Fruit fly (Drosophila melanogaster) whole organism, adult: ENCODE data around the gene CG33912.

Source experiments
- CG11617 ChIP-seq: fragments of 200-800 bp; sonication (Bioruptor generic); optimal IDR thresholded peaks from 2 replicates; lab custom pipeline; 2017; ENCODE audit warnings: mild to moderate bottlenecking, missing biosample characterization, missing genetic modification reagents, missing genetic modification characterization
- CG12768 ChIP-seq: fragments of 200-800 bp; sonication (Bioruptor generic); optimal IDR thresholded peaks from 2 replicates; lab custom pipeline; 2017; ENCODE audit warnings: missing biosample characterization, missing genetic modification characterization, mild to moderate bottlenecking, moderate library complexity, missing genetic modification reagents
- CG14711 ChIP-seq: fragments of 200-800 bp; sonication (Bioruptor generic); optimal IDR thresholded peaks from 2 replicates; lab custom pipeline; 2018; ENCODE audit warnings: missing biosample characterization, mild to moderate bottlenecking, missing genetic modification characterization, moderate library complexity
- CG1620 ChIP-seq: fragments of 200-800 bp; sonication (Bioruptor generic); optimal IDR thresholded peaks from 2 replicates; lab custom pipeline; 2016; ENCODE audit warnings: missing biosample characterization, missing genetic modification characterization
- CG33017 ChIP-seq: fragments of 200-800 bp; sonication (Bioruptor generic); optimal IDR thresholded peaks from 2 replicates; lab custom pipeline; 2018; ENCODE audit warnings: missing biosample characterization, mild to moderate bottlenecking, missing genetic modification characterization, moderate library complexity
- CG5204 ChIP-seq: fragments of 200-800 bp; sonication (Bioruptor generic); optimal IDR thresholded peaks from 2 replicates; lab custom pipeline; 2016; ENCODE audit warnings: missing biosample characterization, missing genetic modification characterization
- CG7045 ChIP-seq: fragments of 200-800 bp; sonication (Bioruptor generic); optimal IDR thresholded peaks from 2 replicates; lab custom pipeline; 2017; ENCODE audit warnings: missing biosample characterization, mild to moderate bottlenecking, missing genetic modification characterization
- CG7101 ChIP-seq: fragments of 200-800 bp; sonication (Bioruptor generic); optimal IDR thresholded peaks from 2 replicates; lab custom pipeline; 2018; ENCODE audit warnings: missing biosample characterization, mild to moderate bottlenecking, missing genetic modification characterization, moderate library complexity
- Clk ChIP-seq: fragments of 200-800 bp; sonication (Bioruptor generic); optimal IDR thresholded peaks from 2 replicates; lab custom pipeline; 2017; ENCODE audit warnings: missing biosample characterization, missing genetic modification characterization
- Crg-1 ChIP-seq: fragments of 200-800 bp; sonication (Bioruptor generic); optimal IDR thresholded peaks from 2 replicates; lab custom pipeline; 2016; ENCODE audit warnings: missing biosample characterization, missing genetic modification characterization
- Hr96 ChIP-seq: fragments of 200-800 bp; sonication (Bioruptor generic); optimal IDR thresholded peaks from 2 replicates; lab custom pipeline; 2016; ENCODE audit warnings: missing biosample characterization, missing genetic modification characterization
- Mnt ChIP-seq: fragments of 200-800 bp; sonication (Bioruptor generic); optimal IDR thresholded peaks from 2 replicates; lab custom pipeline; 2016; ENCODE audit warnings: missing biosample characterization, mild to moderate bottlenecking, missing genetic modification characterization
- bab1 ChIP-seq: fragments of 200-800 bp; sonication (Bioruptor generic); optimal IDR thresholded peaks from 3 replicates; lab custom pipeline; 2019; ENCODE audit warnings: missing biosample characterization, mild to moderate bottlenecking, missing genetic modification characterization, moderate library complexity
- cic ChIP-seq: fragments of 200-800 bp; sonication (Bioruptor generic); optimal IDR thresholded peaks from 2 replicates; lab custom pipeline; 2017; ENCODE audit warnings: missing biosample characterization, mild to moderate bottlenecking, missing genetic modification characterization, moderate library complexity
- cnc ChIP-seq, 2 experiments: fragments of >200 bp; optimal IDR thresholded peaks; 2 replicates each; lab custom pipeline; 2017
- kay ChIP-seq: fragments of 200-800 bp; sonication (Bioruptor generic); peaks from one replicate; lab custom pipeline; 2016; ENCODE audit warnings: missing biosample characterization, missing genetic modification characterization, borderline replicate concordance
- ovo ChIP-seq: fragments of 200-800 bp; sonication (Bioruptor generic); optimal IDR thresholded peaks from 2 replicates; lab custom pipeline; 2016; ENCODE audit warnings: missing biosample characterization, missing genetic modification characterization
- pad ChIP-seq: fragments of 200-800 bp; sonication (Bioruptor generic); optimal IDR thresholded peaks from 3 replicates; lab custom pipeline; 2017; ENCODE audit warnings: missing biosample characterization, missing genetic modification characterization, mild to moderate bottlenecking, moderate library complexity, missing genetic modification reagents
- tj ChIP-seq: fragments of 200-800 bp; sonication (Bioruptor generic); optimal IDR thresholded peaks from 3 replicates; lab custom pipeline; 2017; ENCODE audit warnings: missing biosample characterization, mild to moderate bottlenecking, missing genetic modification characterization, moderate library complexity
- toe ChIP-seq: fragments of 200-800 bp; sonication (Bioruptor generic); optimal IDR thresholded peaks from 2 replicates; lab custom pipeline; 2016; ENCODE audit warnings: missing biosample characterization, missing genetic modification characterization

Gene CG33912

DNA sequence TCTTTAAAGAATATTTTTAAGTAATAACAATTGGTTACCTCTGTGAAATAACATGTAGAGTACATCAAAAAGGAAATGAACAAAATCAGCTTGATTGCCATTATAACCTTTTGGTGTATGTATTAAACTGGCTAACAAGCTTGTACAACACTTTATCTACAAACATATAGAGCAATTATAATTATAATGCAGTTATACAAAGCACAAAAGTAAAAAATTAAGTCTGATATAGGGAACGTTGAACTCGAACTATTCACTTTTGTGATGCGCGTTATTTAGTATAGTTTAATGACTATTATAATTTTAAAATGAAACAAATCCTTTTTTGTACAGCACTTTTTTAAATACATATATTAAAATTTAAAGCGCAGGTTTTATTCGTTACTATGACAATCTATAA lies at the start of gene CG33912:
Gene CG33912, minus strand, starts transcription at position 101 of the 400 bp plus-strand sequence.
- no peak for TF ChIP-seq CG11617 (GFP tag; lab: Kevin White, UChicago)
- TF ChIP-seq CG7045 = no peak
- TF ChIP-seq kay (GFP tag; lab: Kevin White, UChicago) = no peak

DNA sequence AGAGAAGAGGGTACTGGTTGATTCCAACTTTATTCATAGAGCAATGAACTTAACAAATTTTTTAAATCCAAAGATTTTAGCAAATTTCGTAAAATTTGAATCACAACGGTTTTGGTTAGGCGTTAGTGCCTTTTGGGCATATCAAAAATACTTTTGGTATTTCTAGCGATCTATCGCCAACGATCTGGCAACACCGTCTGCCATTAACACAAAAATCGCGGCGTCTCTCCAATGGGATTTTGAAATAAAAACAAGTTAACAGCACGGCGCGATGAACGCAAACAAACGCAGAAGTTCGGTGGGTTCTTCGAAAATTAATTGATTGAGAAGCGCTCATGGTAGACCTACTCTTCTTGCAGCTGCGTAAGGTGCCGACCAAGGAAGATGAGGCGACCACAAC lies 44.7 kb upstream of the CG33912 start, which contains the start of gene Spc105R:
Gene Spc105R, plus strand, starts transcription at position 203 of the 400 bp plus-strand sequence.
- peak; percentile 23 for TF ChIP-seq bab1 (GFP tag; lab: Kevin White, UChicago)
- no peak for TF ChIP-seq Hr96 (GFP tag; lab: Kevin White, UChicago)
- TF ChIP-seq pad (GFP tag; lab: Kevin White, UChicago) = no peak
- peak; percentile 2 for TF ChIP-seq tj (GFP tag; lab: Kevin White, UChicago)

DNA sequence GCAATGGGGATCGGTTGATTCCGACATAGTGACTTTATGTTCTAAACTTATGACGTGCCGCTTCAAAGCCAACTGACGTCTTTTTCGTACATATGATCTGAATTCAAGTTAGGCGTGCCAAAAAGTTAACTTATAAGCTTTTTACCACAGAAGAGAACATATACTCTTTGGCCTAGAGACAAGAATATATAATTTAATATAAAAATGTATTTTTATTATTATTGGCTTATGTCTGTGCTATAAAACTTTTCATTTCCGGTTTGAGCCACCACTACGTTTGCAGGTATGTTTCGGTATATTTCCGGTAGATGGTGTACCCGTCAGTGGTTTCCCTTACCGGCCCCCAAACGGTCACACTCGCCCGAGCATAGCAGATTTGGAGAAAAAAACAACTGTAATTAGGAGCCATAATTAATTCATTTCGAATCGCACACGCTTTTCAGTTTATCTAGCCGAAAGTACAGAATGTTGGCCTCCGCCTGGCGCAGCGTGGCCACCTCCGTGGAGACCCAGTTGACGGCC lies 42.9 kb upstream of the CG33912 start, which contains the start of the genes CG3698 and tzn:
Gene CG3698, minus strand, starts transcription at position 51 of the 522 bp plus-strand sequence.
Gene tzn, plus strand, starts transcription at position 321 of the 522 bp plus-strand sequence.
- peak; percentile 67 for TF ChIP-seq CG14711 (tag; lab: Kevin White, UChicago)
- TF ChIP-seq CG12768 (GFP tag; lab: Kevin White, UChicago) = peak; percentile 68
- TF ChIP-seq CG7045 = peak; percentile 85
- TF ChIP-seq kay (GFP tag; lab: Kevin White, UChicago) = no peak
- TF ChIP-seq CG5204 (GFP tag; lab: Kevin White, UChicago) = no peak
- peak; percentile 89 for TF ChIP-seq CG11617 (GFP tag; lab: Kevin White, UChicago)
- peak; percentile 81 for TF ChIP-seq toe (GFP tag; lab: Kevin White, UChicago)
- peak; percentile 91 for TF ChIP-seq Crg-1
- TF ChIP-seq ovo (GFP tag; lab: Kevin White, UChicago) = peak; percentile 92
- peak; percentile 76 for TF ChIP-seq Hr96 (GFP tag; lab: Kevin White, UChicago)
- TF ChIP-seq cic = peak; percentile 46
- peak; percentile 81 for TF ChIP-seq pad (GFP tag; lab: Kevin White, UChicago)
- TF ChIP-seq cnc (optimal IDR thresholded peaks at IDR 0.05; lab: Kevin White, UChicago) = no peak
- peak; percentile 72 for TF ChIP-seq Mnt (GFP tag; lab: Kevin White, UChicago)
- TF ChIP-seq tj (GFP tag; lab: Kevin White, UChicago) = peak; percentile 67
- peak; percentile 92 for TF ChIP-seq bab1 (GFP tag; lab: Kevin White, UChicago)
- peak; percentile 48 for TF ChIP-seq Clk (GFP tag; lab: Kevin White, UChicago)
- peak; percentile 88 for TF ChIP-seq CG1620
- TF ChIP-seq CG7101 (tag; lab: Kevin White, UChicago) = peak; percentile 87
- peak; percentile 74 for TF ChIP-seq CG33017 (tag; lab: Kevin White, UChicago)

DNA sequence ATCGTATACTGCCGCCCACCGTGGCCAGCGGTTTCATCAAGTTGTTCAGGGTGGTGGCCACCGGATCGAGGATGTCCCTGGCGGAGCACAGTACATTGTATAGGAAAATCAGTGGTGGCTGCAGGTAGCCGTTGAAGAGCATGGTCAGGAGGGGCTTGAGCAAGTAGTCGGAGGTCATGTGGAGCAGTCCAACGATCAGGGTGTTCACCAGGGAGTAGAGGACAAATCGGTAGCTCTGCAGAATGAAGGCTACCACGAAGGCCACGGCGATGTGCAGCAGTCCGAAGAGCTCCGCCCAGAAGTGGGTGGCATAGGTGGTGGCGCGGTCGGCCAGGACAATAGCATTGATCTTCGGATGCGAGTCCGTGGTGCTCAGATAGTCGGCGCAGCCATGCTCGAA lies 41.9 kb upstream of the CG33912 start:
- TF ChIP-seq Mnt (GFP tag; lab: Kevin White, UChicago) (no peak), cnc (optimal IDR thresholded peaks at IDR 0.05; lab: Kevin White, UChicago) (no peak), Crg-1 (no peak), pad (GFP tag; lab: Kevin White, UChicago) (no peak), CG5204 (GFP tag; lab: Kevin White, UChicago) (no peak), cic (no peak), CG12768 (GFP tag; lab: Kevin White, UChicago) (no peak), bab1 (GFP tag; lab: Kevin White, UChicago) (no peak), CG1620 (no peak), Hr96 (GFP tag; lab: Kevin White, UChicago) (no peak), toe (GFP tag; lab: Kevin White, UChicago) (no peak), Clk (GFP tag; lab: Kevin White, UChicago) (no peak)

DNA sequence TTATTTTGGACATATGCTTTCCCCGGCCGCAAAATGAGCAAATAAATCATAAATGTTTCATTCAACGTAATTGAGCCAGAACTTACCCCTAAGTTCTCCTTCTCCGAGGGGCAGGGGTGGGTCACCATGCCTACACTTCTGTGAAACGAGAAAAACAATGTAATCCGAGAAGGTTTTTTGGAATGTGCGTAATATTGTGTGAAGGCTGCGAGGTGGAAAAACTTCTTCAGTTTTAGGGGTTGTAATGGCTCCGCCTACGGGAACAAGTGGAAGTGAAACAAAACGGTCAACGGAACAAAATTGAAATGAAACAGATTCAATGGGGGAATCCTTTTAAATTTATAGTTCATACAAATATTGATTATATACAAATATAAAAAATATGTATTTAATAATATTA lies 41.3 kb upstream of the CG33912 start:
- TF ChIP-seq cic = no peak
- TF ChIP-seq CG7101 (tag; lab: Kevin White, UChicago) = no peak
- TF ChIP-seq Clk (GFP tag; lab: Kevin White, UChicago) = no peak
- TF ChIP-seq CG7045 = no peak
- TF ChIP-seq CG33017 (tag; lab: Kevin White, UChicago) = no peak
- TF ChIP-seq bab1 (GFP tag; lab: Kevin White, UChicago) = no peak
- no peak for TF ChIP-seq Mnt (GFP tag; lab: Kevin White, UChicago)
- TF ChIP-seq Crg-1 = no peak
- no peak for TF ChIP-seq pad (GFP tag; lab: Kevin White, UChicago)
- TF ChIP-seq CG1620 = no peak
- no peak for TF ChIP-seq toe (GFP tag; lab: Kevin White, UChicago)
- no peak for TF ChIP-seq CG12768 (GFP tag; lab: Kevin White, UChicago)
- TF ChIP-seq ovo (GFP tag; lab: Kevin White, UChicago) = no peak

DNA sequence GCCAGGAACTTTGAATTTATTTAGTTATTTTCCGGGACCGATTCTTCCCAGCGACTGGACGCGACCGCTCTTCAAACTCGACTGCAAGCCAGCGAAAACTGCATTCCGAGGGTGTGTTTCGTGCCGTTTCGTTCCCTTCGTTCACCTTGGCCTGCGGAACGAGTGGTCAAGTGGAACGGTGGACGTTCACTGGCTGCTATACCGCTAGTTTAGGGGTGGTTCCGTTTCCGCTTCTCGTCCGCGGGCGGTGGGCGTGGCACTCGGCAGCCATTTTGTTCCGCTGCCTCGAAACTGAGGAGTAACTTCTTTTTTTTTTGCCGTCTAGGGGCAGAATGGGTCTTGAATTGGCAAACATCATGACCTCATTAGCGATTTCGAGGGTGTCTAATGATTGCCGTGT lies 37.2 kb upstream of the CG33912 start, which contains the start of gene Six4:
Gene Six4, minus strand, starts transcription at position 85 of the 400 bp plus-strand sequence.
- peak; percentile 43 for TF ChIP-seq bab1 (GFP tag; lab: Kevin White, UChicago)
- TF ChIP-seq Crg-1 = peak; percentile 20
- peak; percentile 41 for TF ChIP-seq CG11617 (GFP tag; lab: Kevin White, UChicago)
- TF ChIP-seq Hr96 (GFP tag; lab: Kevin White, UChicago) = peak; percentile 29
- no peak for TF ChIP-seq Clk (GFP tag; lab: Kevin White, UChicago)
- TF ChIP-seq pad (GFP tag; lab: Kevin White, UChicago) = peak; percentile 34
- TF ChIP-seq CG33017 (tag; lab: Kevin White, UChicago) = no peak
- TF ChIP-seq ovo (GFP tag; lab: Kevin White, UChicago) = peak; percentile 13
- TF ChIP-seq Mnt (GFP tag; lab: Kevin White, UChicago) = peak; percentile 22
- no peak for TF ChIP-seq CG1620
- TF ChIP-seq tj (GFP tag; lab: Kevin White, UChicago) = peak; percentile 62
- no peak for TF ChIP-seq toe (GFP tag; lab: Kevin White, UChicago)
- peak; percentile 10 for TF ChIP-seq CG7101 (tag; lab: Kevin White, UChicago)
